Worm (Caenorhabditis elegans): ENCODE data around the gene T07G12.3.

Gene T07G12.3

DNA sequence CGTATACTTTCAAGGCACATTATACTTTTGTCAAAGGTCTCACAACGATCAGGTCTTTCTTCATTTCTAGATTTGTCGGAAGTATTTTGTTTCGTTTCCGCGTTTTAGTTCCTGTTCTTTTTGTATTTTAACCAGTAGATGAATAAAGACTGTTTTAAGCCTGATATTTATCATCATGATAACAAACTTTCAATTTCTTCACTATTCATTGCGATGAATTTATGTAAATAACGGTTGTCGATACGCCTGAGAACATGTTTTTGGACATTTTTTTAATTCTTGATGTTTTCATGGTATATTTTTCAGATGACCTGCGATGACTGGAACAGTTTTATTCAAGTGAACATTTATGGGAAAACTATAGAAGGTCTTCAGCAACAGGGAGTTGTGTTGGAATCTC lies 24.7 kb downstream of the T07G12.3 start, which contains the start of gene zim-3:
zim-3 (plus strand) TSS at position 301 of the 400 bp plus-strand sequence.
- no peak for TF ChIP-seq lin-13 (GFP tag; optimal IDR thresholded peaks at IDR 0.05)
- TF ChIP-seq nhr-6 (tag; optimal IDR thresholded peaks at IDR 0.05): no peak
- TF ChIP-seq mbf-1 (tag; optimal IDR thresholded peaks at IDR 0.05): no peak
- TF ChIP-seq lin-11 (tag; optimal IDR thresholded peaks at IDR 0.05): no peak
- TF ChIP-seq egl-27 (tag; optimal IDR thresholded peaks at IDR 0.05): no peak
- TF ChIP-seq gmeb-1 (tag; optimal IDR thresholded peaks at IDR 0.05): no peak
- TF ChIP-seq nhr-25 (tag; optimal IDR thresholded peaks at IDR 0.05): no peak
- TF ChIP-seq nhr-237 (tag; optimal IDR thresholded peaks at IDR 0.05): no peak

DNA sequence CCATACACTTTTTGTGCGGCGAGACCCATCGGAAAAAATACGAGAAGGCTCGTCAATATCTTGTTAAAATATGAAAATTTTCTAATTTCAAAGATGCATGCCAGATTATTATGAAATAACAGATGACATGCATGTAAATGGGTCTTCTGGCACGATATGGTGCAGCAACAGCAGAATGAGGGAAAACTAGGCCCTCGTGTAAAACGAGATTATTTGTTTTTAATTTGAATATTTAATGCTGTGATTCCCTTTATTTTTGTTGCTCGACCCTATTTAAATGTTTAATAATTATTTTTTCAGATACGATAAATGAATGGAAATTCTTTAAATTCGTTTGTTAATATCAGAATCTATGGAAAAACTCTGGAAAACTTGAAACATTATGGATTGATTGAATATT lies 27.9 kb downstream of the T07G12.3 start, which contains the start of gene him-8:
him-8 (plus strand) TSS at position 301 of the 400 bp plus-strand sequence.
- TF ChIP-seq nhr-10 (tag; optimal IDR thresholded peaks at IDR 0.05) (no peak), nhr-12 (tag; optimal IDR thresholded peaks at IDR 0.05) (no peak), unc-55 (GFP tag; optimal IDR thresholded peaks at IDR 0.05) (peak; percentile 5), lin-13 (GFP tag; optimal IDR thresholded peaks at IDR 0.05) (no peak), ceh-82 (tag; optimal IDR thresholded peaks at IDR 0.05) (no peak), F13H6.1 (tag; optimal IDR thresholded peaks at IDR 0.05) (no peak)

DNA sequence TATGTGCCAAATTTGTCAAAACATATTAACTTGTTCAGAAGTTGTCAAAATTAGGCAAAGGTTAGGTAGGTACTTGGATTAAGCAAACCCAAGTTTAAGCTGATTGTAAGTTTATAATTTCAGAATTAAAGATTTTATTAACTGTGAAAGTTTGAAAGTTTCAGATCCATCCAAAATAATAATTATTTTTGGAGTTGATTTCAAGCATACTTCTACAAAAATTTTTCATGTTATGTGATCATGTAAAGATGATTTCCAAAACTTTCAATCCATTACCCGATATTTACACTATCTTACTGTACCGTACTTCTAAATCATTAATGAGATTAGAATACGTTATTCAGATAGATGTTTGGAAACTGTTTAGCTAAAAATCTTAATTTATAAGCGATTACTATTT lies 30.9 kb downstream of the T07G12.3 start:
- TF ChIP-seq elt-1 (tag; optimal IDR thresholded peaks at IDR 0.05) (no peak), nhr-11 (tag; optimal IDR thresholded peaks at IDR 0.05) (no peak), snpc-4 (tag; optimal IDR thresholded peaks at IDR 0.05) (no peak), C34F6.9 (tag; optimal IDR thresholded peaks at IDR 0.05) (no peak), unc-55 (GFP tag; optimal IDR thresholded peaks at IDR 0.05) (no peak), lin-13 (GFP tag; optimal IDR thresholded peaks at IDR 0.05) (no peak), ceh-16 (tag; optimal IDR thresholded peaks at IDR 0.05) (no peak)

DNA sequence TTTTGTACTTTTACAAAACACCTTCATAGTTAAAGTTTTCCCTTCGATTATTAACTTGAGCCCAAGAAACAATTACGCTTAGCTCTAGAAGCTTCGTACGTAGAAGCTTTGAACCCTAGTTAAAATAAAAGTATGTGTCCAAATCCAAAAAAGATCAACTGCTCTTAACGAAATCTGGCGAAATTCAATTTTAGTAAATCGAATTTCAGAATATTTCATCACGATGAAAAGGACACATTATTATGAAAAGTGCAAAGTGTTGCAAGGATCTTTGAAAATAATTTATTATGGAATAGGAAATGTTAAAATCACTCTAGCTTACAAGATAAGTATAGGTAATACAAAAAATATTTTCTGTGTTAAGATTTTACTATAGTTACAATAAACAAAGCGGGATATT lies 31.5 kb downstream of the T07G12.3 start:
- TF ChIP-seq mdl-1 (tag; optimal IDR thresholded peaks at IDR 0.05) (no peak), R02D3.7 (tag; optimal IDR thresholded peaks at IDR 0.05) (no peak), nhr-129 (tag; optimal IDR thresholded peaks at IDR 0.05) (no peak), ama-1 (optimal IDR thresholded peaks at IDR 0.05) (no peak), elt-3 (tag; optimal IDR thresholded peaks at IDR 0.05) (no peak), peb-1 (tag; optimal IDR thresholded peaks at IDR 0.05) (no peak), ceh-82 (tag; optimal IDR thresholded peaks at IDR 0.05) (no peak), ztf-1 (GFP tag; conservative IDR thresholded peaks at IDR 0.05) (no peak), skn-1 (tag; optimal IDR thresholded peaks at IDR 0.05) (no peak), dmd-4 (tag; optimal IDR thresholded peaks at IDR 0.05) (no peak), snpc-4 (tag; optimal IDR thresholded peaks at IDR 0.05) (no peak), unc-62 (GFP tag; optimal IDR thresholded peaks at IDR 0.05) (no peak)

DNA sequence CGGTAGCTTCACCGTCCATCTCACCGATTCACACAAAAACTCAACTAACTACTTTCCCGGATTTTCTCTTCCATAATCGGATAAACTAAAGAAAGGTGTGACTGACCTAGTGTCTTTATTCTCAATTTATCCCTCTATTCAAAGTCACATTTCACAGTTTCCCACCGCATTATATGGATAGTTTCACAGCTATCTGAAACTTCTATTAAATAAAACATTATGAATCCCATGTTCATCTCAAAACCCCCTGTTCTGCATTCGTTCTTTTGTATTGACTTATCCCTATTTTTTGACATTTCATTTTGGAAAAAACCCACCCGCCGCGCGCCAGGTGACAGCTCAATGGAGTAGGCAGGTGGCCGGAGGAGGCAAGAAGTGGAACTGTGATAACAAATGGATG lies 34.1 kb downstream of the T07G12.3 start:
- TF ChIP-seq nhr-10 (tag; optimal IDR thresholded peaks at IDR 0.05) (no peak), ama-1 (optimal IDR thresholded peaks at IDR 0.05) (no peak), zag-1 (tag; optimal IDR thresholded peaks at IDR 0.05) (no peak), nhr-21 (tag; optimal IDR thresholded peaks at IDR 0.05) (no peak)

DNA sequence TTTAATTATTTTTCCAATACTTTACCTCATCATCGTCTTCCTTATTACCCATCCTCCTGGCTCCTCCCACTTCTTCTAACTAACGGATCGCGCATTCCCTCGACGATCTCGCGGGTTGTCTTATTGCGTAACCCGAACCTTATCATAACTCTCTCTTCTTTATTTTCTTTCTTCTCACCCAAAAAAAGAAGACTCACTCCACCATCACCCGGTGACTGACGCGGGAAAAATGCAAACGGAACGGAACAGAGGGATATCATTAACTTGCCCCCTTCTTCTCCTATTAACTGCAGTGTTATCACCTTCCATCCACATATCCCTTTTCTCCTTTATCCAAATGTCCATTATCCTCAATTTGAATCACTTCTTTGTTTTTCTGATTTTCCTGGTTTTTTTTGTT lies 36.3 kb downstream of the T07G12.3 start:
- TF ChIP-seq zag-1 (tag; optimal IDR thresholded peaks at IDR 0.05): no peak
- TF ChIP-seq ztf-1 (GFP tag; conservative IDR thresholded peaks at IDR 0.05): no peak
- TF ChIP-seq ama-1 (optimal IDR thresholded peaks at IDR 0.05): no peak
- TF ChIP-seq fos-1 (tag; optimal IDR thresholded peaks at IDR 0.05): peak; percentile 4

DNA sequence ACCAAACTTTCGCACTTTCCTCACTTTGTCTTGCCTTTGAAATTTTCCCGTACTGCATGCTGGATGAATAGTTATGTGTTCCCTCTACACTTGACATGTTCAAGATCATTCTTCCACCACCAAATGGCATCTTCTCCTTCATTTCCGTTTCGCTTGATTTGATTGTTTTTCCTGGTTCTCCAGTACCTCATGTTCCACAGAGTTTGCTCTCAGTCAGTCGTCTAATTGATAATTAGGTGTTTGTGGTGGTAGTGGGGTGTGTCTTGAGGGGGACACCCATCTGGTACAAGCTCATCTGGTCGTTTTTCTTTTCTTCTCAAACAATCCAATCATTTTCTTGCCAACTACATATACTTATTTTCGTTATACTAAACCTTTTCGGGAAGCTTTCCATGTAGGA lies 37.3 kb downstream of the T07G12.3 start:
- TF ChIP-seq ZK546.5 (tag; optimal IDR thresholded peaks at IDR 0.05) (no peak), gmeb-1 (tag; optimal IDR thresholded peaks at IDR 0.05) (no peak), ama-1 (optimal IDR thresholded peaks at IDR 0.05) (no peak), nhr-237 (tag; optimal IDR thresholded peaks at IDR 0.05) (no peak), ceh-82 (tag; optimal IDR thresholded peaks at IDR 0.05) (no peak), nhr-12 (tag; optimal IDR thresholded peaks at IDR 0.05) (no peak), crh-2 (tag; optimal IDR thresholded peaks at IDR 0.05) (no peak), skn-1 (tag; optimal IDR thresholded peaks at IDR 0.05) (no peak), nhr-6 (tag; optimal IDR thresholded peaks at IDR 0.05) (no peak), C34F6.9 (tag; optimal IDR thresholded peaks at IDR 0.05) (no peak), peb-1 (tag; optimal IDR thresholded peaks at IDR 0.05) (no peak), R02D3.7 (tag; optimal IDR thresholded peaks at IDR 0.05) (no peak), unc-39 (tag; optimal IDR thresholded peaks at IDR 0.05) (no peak)
